Worm (Caenorhabditis elegans) whole organism, L4/young adult: Measurements from ENCODE around the gene col-145.

Experiments
- W03F9.2 ChIP-seq: fragments of 150-350 bp; optimal IDR thresholded peaks from 2 replicates; lab custom pipeline; 2014; ENCODE audit warnings: missing biosample characterization, missing genetic modification characterization
- dao-5 ChIP-seq: sonication (generic microtip); optimal IDR thresholded peaks from 2 replicates; lab custom pipeline; 2016; ENCODE audit warnings: missing genotype, missing genetic modification characterization, moderate library complexity, missing compliant biosample characterization
- him-1 ChIP-seq: sonication (generic microtip); optimal IDR thresholded peaks from 2 replicates; lab custom pipeline; 2016; ENCODE audit warnings: missing genotype, missing genetic modification reagents, missing genetic modification characterization, missing compliant biosample characterization

col-145 gene

ce11 chrV:9123186-9123585 is 39.6 kb downstream of the col-145 start, which contains the start of gene F21C10.11:
Gene F21C10.11 (plus strand): TSS chrV:9123486.
- no peak for TF ChIP-seq him-1 (tag; lab: Kevin White, UChicago)
- TF ChIP-seq dao-5: no peak
- no peak for TF ChIP-seq W03F9.2 (tag; lab: Kevin White, UChicago)

- TF ChIP-seq W03F9.2 (tag; lab: Kevin White, UChicago) (no peak), dao-5 (no peak), him-1 (tag; lab: Kevin White, UChicago) (no peak)
These were observed 40.8 kb downstream of the col-145 start, which contains the start of gene F21C10.13 for ce11 chrV:9122004-9122403. Gene F21C10.13 (plus strand): TSS chrV:9122304.

- TF ChIP-seq him-1 (tag; lab: Kevin White, UChicago): no peak
These were observed 50.3 kb downstream of the col-145 start, which contains the start of gene F21C10.7 for ce11 chrV:9112467-9112866. Gene F21C10.7 (plus strand): TSS chrV:9112767.
